Fruit fly (Drosophila melanogaster) whole organism, wandering third instar larva: ENCODE results near the gene pst.

Experiments
- Dif ChIP-seq: fragments of 200-275, 200-300 bp; sonication (Bioruptor generic); optimal IDR thresholded peaks from 2 replicates; lab custom pipeline; 2018; ENCODE audit warnings: missing biosample characterization, missing genetic modification characterization; ENCODE audit not compliant: partially characterized antibody
- Hr78 ChIP-seq: fragments of >200 bp; optimal IDR thresholded peaks from 2 replicates; lab custom pipeline; 2017; ENCODE audit warnings: missing biosample characterization, missing genetic modification characterization
- Hr83 ChIP-seq: fragments of 200-300 bp; sonication (Bioruptor generic); optimal IDR thresholded peaks from 2 replicates; lab custom pipeline; 2016; ENCODE audit warnings: missing biosample characterization, mild to moderate bottlenecking, missing genetic modification characterization, moderate library complexity; ENCODE audit not compliant: poor library complexity, severe bottlenecking
- N ChIP-seq: fragments of >200 bp; optimal IDR thresholded peaks from 2 replicates; lab custom pipeline; 2018; ENCODE audit warnings: missing biosample characterization, missing external identifiers, missing genetic modification characterization
- OdsH ChIP-seq: fragments of 200-800 bp; sonication (Bioruptor generic); optimal IDR thresholded peaks from 2 replicates; lab custom pipeline; 2016; ENCODE audit warnings: missing biosample characterization, mild to moderate bottlenecking, missing genetic modification characterization
- dsf ChIP-seq: sonication (Bioruptor generic); optimal IDR thresholded peaks from 2 replicates; lab custom pipeline; 2016; ENCODE audit warnings: missing biosample characterization, missing genetic modification characterization, borderline replicate concordance
- sv ChIP-seq: fragments of 200-800 bp; sonication (Bioruptor generic); optimal IDR thresholded peaks from 3 replicates; lab custom pipeline; 2016; ENCODE audit warnings: missing biosample characterization, missing genetic modification characterization

DNA sequence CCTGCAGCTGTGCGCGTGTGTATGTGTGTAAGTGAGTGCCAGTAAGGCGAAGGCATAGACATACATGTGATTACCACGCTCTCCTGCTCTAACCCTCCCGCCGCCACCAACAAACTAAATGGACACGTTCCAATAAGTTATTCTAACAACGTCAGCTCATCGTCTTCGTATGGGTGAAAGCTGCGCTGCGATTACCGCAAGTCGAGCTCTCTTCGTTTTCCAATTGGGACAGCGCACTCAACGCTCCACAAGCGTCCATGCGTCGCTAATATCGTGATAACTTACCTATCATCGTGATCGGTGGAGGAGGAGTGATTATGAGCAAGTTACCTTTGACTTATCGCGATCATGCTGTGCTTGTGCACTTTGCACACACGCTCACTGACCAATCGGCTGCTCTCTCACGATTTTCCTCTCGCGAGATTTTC lies 1.0 kb upstream of the pst start:
- TF ChIP-seq N (no peak), Hr83 (GFP tag; lab: Kevin White, UChicago) (no peak), Hr78 (GFP tag; lab: Kevin White, UChicago) (no peak), dsf (no peak), OdsH (no peak), Dif (GFP tag; lab: Kevin White, UChicago) (no peak), sv (GFP tag; lab: Kevin White, UChicago) (no peak)
